Fruit fly (Drosophila melanogaster): ENCODE results near the gene Noc1.
A peak's percentile ranks its signal among the peaks of the same experiment; 100 is the strongest.

Gene Noc1

dm6 chr3L:11097982-11098663, 23.6 kb downstream of the Noc1 start, which contains the start of the genes Irbp18 and APP-BP1 (continued):
- TF ChIP-seq CG13296 (GFP tag; optimal IDR thresholded peaks at IDR 0.05) = peak; percentile 90
- peak; percentile 94 for TF ChIP-seq Sox100B (GFP tag; optimal IDR thresholded peaks at IDR 0.05)
- peak; percentile 83 for TF ChIP-seq esg (GFP tag; conservative IDR thresholded peaks at IDR 0.05)
- peak; percentile 90 for TF ChIP-seq CG10979 (tag; optimal IDR thresholded peaks at IDR 0.05)
- peak; percentile 71 for TF ChIP-seq CG17802 (tag; optimal IDR thresholded peaks at IDR 0.05)
- TF ChIP-seq CG13123 (GFP tag; optimal IDR thresholded peaks at IDR 0.05) = peak; percentile 84
- TF ChIP-seq CG7357 (GFP tag; IDR thresholded peaks at IDR 0.05) = peak; percentile 66; the same call in 2 of the 3 replicates
- no peak for TF ChIP-seq hth (optimal IDR thresholded peaks at IDR 0.05)
- TF ChIP-seq peb (GFP tag; IDR thresholded peaks at IDR 0.05) = peak; percentile 83
- TF ChIP-seq CG5953 (GFP tag; IDR thresholded peaks at IDR 0.05) = no peak; the same call in 1 of the 2 replicates
- peak; percentile 92 for TF ChIP-seq CG11504 (tag; optimal IDR thresholded peaks at IDR 0.05)
- TF ChIP-seq ATbp (GFP tag; optimal IDR thresholded peaks at IDR 0.05) = peak; percentile 83
- peak in 1 of 2 experiments; percentile 74 for TF ChIP-seq insv (GFP tag; optimal IDR thresholded peaks at IDR 0.05)
- peak; percentile 82 for TF ChIP-seq Nf-YC (tag; optimal IDR thresholded peaks at IDR 0.05)
- TF ChIP-seq hbn (GFP tag; IDR thresholded peaks at IDR 0.05; ENCODE audit: partially characterized antibody) = 0 out of 2 replicates have a peak, but pooled peaks have one; percentile 25
- TF ChIP-seq CG3065 (GFP tag; optimal IDR thresholded peaks at IDR 0.05) = peak; percentile 84
- TF ChIP-seq Dek (tag; optimal IDR thresholded peaks at IDR 0.05) = peak; percentile 92
- TF ChIP-seq Myb (GFP tag; optimal IDR thresholded peaks at IDR 0.05) = peak; percentile 83
- peak; percentile 73 for TF ChIP-seq CG4730 (GFP tag; IDR thresholded peaks at IDR 0.05)
- no peak for TF ChIP-seq CG1832 (GFP tag; optimal IDR thresholded peaks at IDR 0.05)
- peak; percentile 89 for TF ChIP-seq sug (tag; optimal IDR thresholded peaks at IDR 0.05)
- TF ChIP-seq CG1792 (GFP tag; optimal IDR thresholded peaks at IDR 0.05) = peak; percentile 91
- peak; percentile 25 for TF ChIP-seq CG9797 (GFP tag; optimal IDR thresholded peaks at IDR 0.05)
- peak; percentile 84 for TF ChIP-seq stc (GFP tag; IDR thresholded peaks at IDR 0.05)
- peak; percentile 92 for TF ChIP-seq fu2 (GFP tag; optimal IDR thresholded peaks at IDR 0.05)
- peak; percentile 58 for TF ChIP-seq run (tag; optimal IDR thresholded peaks at IDR 0.05)
- peak; percentile 94 for TF ChIP-seq CG12744 (GFP tag; optimal IDR thresholded peaks at IDR 0.05)
- peak; percentile 77; the same call in 2 of the 3 replicates for TF ChIP-seq C15 (GFP tag; IDR thresholded peaks at IDR 0.05)
- TF ChIP-seq dati (GFP tag; IDR thresholded peaks at IDR 0.05) = no peak
- TF ChIP-seq ara (GFP tag; IDR thresholded peaks at IDR 0.05) = peak; percentile 84
- TF ChIP-seq Hmx (GFP tag; optimal IDR thresholded peaks at IDR 0.05) = peak; percentile 93
- TF ChIP-seq CG7556 (GFP tag; optimal IDR thresholded peaks at IDR 0.05) = peak; percentile 96
- TF ChIP-seq CG10543 (GFP tag; optimal IDR thresholded peaks at IDR 0.05) = peak; percentile 93
- TF ChIP-seq CG17912 (GFP tag; optimal IDR thresholded peaks at IDR 0.05) = peak; percentile 47
- no peak for TF ChIP-seq HLH4C (GFP tag; IDR thresholded peaks at IDR 0.05; ENCODE audit: partially characterized antibody)
- TF ChIP-seq Chrac-16 (GFP tag; optimal IDR thresholded peaks at IDR 0.05) = peak; percentile 93
- TF ChIP-seq inv (GFP tag; IDR thresholded peaks at IDR 0.05; ENCODE audit: partially characterized antibody) = no peak
- peak; percentile 94 for TF ChIP-seq CG16863 (GFP tag; optimal IDR thresholded peaks at IDR 0.05)
- TF ChIP-seq CG1603 (tag; optimal IDR thresholded peaks at IDR 0.05) = peak; percentile 88
- peak; percentile 76 for TF ChIP-seq CG15601 (tag; optimal IDR thresholded peaks at IDR 0.05)
- peak; percentile 95 for TF ChIP-seq CG4854 (GFP tag; optimal IDR thresholded peaks at IDR 0.05)
- peak; percentile 88 for TF ChIP-seq CG11247 (GFP tag; IDR thresholded peaks at IDR 0.05)
- peak; percentile 93 for TF ChIP-seq disco-r (GFP tag; optimal IDR thresholded peaks at IDR 0.05)
- peak; percentile 93 for TF ChIP-seq kay (GFP tag; optimal IDR thresholded peaks at IDR 0.05)
- TF ChIP-seq crc (GFP tag; optimal IDR thresholded peaks at IDR 0.05) = peak; percentile 91
- no peak for TF ChIP-seq pita (GFP tag; optimal IDR thresholded peaks at IDR 0.05)
- TF ChIP-seq jing (GFP tag; optimal IDR thresholded peaks at IDR 0.05) = peak; percentile 92
- TF ChIP-seq Optix (GFP tag; IDR thresholded peaks at IDR 0.05) = peak; percentile 85
- TF ChIP-seq CG10431 (GFP tag; optimal IDR thresholded peaks at IDR 0.05) = peak; percentile 78
- peak; percentile 96 for TF ChIP-seq CG18476 (GFP tag; optimal IDR thresholded peaks at IDR 0.05)
